Worm (Caenorhabditis elegans): ENCODE measurements around the gene M04B2.2.
A peak's percentile ranks its signal among the peaks of the same experiment; 100 is the strongest.

Gene M04B2.2

DNA sequence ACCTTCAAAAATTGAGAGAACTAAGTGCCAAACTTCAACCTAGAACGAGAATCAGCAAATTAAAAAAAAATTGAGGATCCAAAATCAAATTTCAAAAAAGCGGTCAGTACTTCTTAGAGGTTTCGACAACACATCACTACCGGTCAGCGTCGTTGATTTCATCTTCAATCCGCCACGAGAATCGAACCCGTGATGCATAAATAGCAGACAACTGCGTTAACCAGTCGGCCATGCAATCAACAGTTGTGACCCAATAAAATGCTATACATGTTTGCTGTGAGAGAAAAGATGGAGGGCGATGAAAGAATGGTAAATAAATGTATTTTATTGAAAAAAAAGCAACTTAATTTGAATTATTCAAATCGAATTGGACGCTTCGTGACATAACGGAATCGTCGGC lies 21.8 kb downstream of the M04B2.2 start (continued):
- TF ChIP-seq egrh-3 (GFP tag; IDR thresholded peaks at IDR 0.05) (no peak; the same call in 1 of the 2 replicates), ceh-58 (GFP tag; IDR thresholded peaks at IDR 0.05) (no peak), B0019.2 (GFP tag; conservative IDR thresholded peaks at IDR 0.05) (no peak; the same call in 1 of the 2 replicates), him-1 (tag; optimal IDR thresholded peaks at IDR 0.05) (peak; percentile 96), akir-1 (GFP tag; optimal IDR thresholded peaks at IDR 0.05) (peak; percentile 32), F22D6.2 (tag; optimal IDR thresholded peaks at IDR 0.05) (peak; percentile 46), ceh-91 (GFP tag; IDR thresholded peaks at IDR 0.05) (no peak), dox-1 (GFP tag; IDR thresholded peaks at IDR 0.05) (no peak; the same call in 1 of the 2 replicates), D2030.7 (GFP tag; IDR thresholded peaks at IDR 0.05) (peak; percentile 72), lsy-27 (tag; optimal IDR thresholded peaks at IDR 0.05; ENCODE audit: borderline replicate concordance, insufficient read depth) (no peak), F57A8.1 (GFP tag; optimal IDR thresholded peaks at IDR 0.05) (no peak), lsl-1 (GFP tag; optimal IDR thresholded peaks at IDR 0.05) (no peak), F39B2.1 (GFP tag; IDR thresholded peaks at IDR 0.05) (no peak), tbx-9 (tag; optimal IDR thresholded peaks at IDR 0.05; ENCODE audit: borderline replicate concordance) (no peak), ztf-18 (tag; optimal IDR thresholded peaks at IDR 0.05) (peak; percentile 67), mel-28 (tag; optimal IDR thresholded peaks at IDR 0.05; ENCODE audit: borderline replicate concordance) (no peak), C06A6.2 (GFP tag; conservative IDR thresholded peaks at IDR 0.05) (no peak), lin-40 (tag; optimal IDR thresholded peaks at IDR 0.05) (no peak), xnd-1 (tag; optimal IDR thresholded peaks at IDR 0.05) (no peak), ceh-40 (GFP tag; IDR thresholded peaks at IDR 0.05) (no peak; the same call in 1 of the 2 replicates), egl-18 (GFP tag; IDR thresholded peaks at IDR 0.05) (no peak), pha-4 (tag; optimal IDR thresholded peaks at IDR 0.05) (no peak), egl-44 (GFP tag; IDR thresholded peaks at IDR 0.05) (no peak), mes-4 (tag; optimal IDR thresholded peaks at IDR 0.05) (peak; percentile 65), Y56A3A.18 (GFP tag; IDR thresholded peaks at IDR 0.05) (no peak; the same call in 1 of the 2 replicates), nfya-2 (GFP tag; IDR thresholded peaks at IDR 0.05) (no peak), unc-130 (GFP tag; optimal IDR thresholded peaks at IDR 0.05) (peak; percentile 52), nhr-120 (GFP tag; IDR thresholded peaks at IDR 0.05) (no peak), hlh-12 (tag; optimal IDR thresholded peaks at IDR 0.05) (peak; percentile 31), lin-26 (GFP tag; IDR thresholded peaks at IDR 0.05) (peak; percentile 85), ets-4 (GFP tag; optimal IDR thresholded peaks at IDR 0.05) (no peak), lir-1 (GFP tag; conservative IDR thresholded peaks at IDR 0.05) (no peak), repo-1 (tag; optimal IDR thresholded peaks at IDR 0.05) (no peak), Y53F4B.3 (GFP tag; IDR thresholded peaks at IDR 0.05) (no peak), nfya-1 (tag; optimal IDR thresholded peaks at IDR 0.05; ENCODE audit: borderline replicate concordance, insufficient read depth) (no peak), ccch-3 (GFP tag; optimal IDR thresholded peaks at IDR 0.05) (no peak), F23B12.7 (tag; optimal IDR thresholded peaks at IDR 0.05; ENCODE audit: insufficient read depth) (peak; percentile 97)

DNA sequence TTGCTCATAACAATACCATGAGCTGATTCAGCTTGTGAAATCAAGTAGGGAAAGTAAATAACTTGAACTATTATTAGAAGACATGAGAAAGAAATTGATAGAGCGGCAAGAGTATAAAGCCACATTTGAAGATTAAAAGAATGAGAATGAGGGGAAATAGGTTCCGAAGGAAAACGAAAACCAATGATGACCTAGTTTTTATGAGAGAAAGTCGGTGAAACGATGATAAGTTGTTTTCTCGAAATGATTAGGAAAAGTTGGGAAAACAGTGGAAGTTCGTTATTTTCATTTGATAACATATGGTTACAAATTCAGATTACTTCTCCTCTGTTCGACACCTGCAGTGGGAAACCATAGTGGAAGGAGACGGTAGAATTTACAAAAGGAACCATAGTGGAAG lies 24.0 kb downstream of the M04B2.2 start, which contains the start of gene col-128:
col-128 (minus strand) TSS at position 148 of the 400 bp plus-strand sequence.
- no peak for TF ChIP-seq madf-6 (GFP tag; IDR thresholded peaks at IDR 0.05)
- TF ChIP-seq zfh-2 (GFP tag; conservative IDR thresholded peaks at IDR 0.05), result no peak
- no peak for TF ChIP-seq repo-1 (tag; optimal IDR thresholded peaks at IDR 0.05)
- no peak for TF ChIP-seq akir-1 (GFP tag; optimal IDR thresholded peaks at IDR 0.05)
- no peak for TF ChIP-seq F22D6.2 (tag; optimal IDR thresholded peaks at IDR 0.05)
- no peak for TF ChIP-seq madf-8 (GFP tag; conservative IDR thresholded peaks at IDR 0.05)
- TF ChIP-seq unc-130 (GFP tag; optimal IDR thresholded peaks at IDR 0.05), result no peak
- no peak for TF ChIP-seq efl-1 (GFP tag; optimal IDR thresholded peaks at IDR 0.05)
- TF ChIP-seq snpc-3.4 (tag; optimal IDR thresholded peaks at IDR 0.05), result no peak
- no peak for TF ChIP-seq cebp-2 (GFP tag; IDR thresholded peaks at IDR 0.05)
- no peak for TF ChIP-seq nfyb-1 (GFP tag; IDR thresholded peaks at IDR 0.05)
- TF ChIP-seq attf-6 (GFP tag; IDR thresholded peaks at IDR 0.05), result no peak
- no peak for TF ChIP-seq B0035.1 (tag; optimal IDR thresholded peaks at IDR 0.05)
- no peak for TF ChIP-seq sdz-38 (tag; optimal IDR thresholded peaks at IDR 0.05)
- no peak for TF ChIP-seq ztf-25 (GFP tag; IDR thresholded peaks at IDR 0.05)
- no peak for TF ChIP-seq ztf-3 (GFP tag; optimal IDR thresholded peaks at IDR 0.05)

All from whole organism, young adult.